Fruit fly (Drosophila melanogaster): ENCODE results near the gene CG15760.

The CG15760 gene

DNA sequence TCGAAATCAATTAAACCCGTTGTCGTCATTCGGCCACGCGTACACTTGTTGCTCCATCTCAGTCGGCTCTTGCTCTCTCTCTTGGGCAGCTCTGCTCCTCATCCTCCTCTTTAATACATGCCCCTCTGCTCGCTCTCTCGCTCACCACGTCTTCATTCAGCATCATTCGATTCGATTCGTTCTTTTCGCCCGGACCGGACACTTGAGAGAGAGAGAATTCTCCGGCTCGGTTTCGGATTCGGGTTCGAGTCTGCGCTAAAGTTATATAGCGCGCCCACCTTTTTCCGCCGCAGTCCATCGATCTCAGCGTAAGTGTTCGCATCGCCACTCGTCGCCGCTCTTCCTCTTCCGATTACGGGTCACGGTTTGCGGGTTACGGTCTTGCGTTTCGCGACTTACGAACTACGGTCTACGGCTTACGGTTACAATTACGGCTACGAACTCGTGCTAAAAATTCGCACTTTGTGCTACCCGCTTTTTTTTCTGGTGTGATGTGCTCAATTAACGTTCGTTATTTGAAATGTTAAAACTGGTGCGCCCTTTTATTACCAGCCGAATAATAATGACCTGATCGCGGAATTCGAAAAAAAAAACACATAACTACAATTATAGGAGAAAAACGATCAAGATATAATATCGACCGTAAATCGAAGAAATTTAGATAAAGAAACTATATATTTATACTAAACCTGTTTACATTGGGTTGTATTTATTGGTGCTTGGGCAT lies 27.4 kb upstream of the CG15760 start (continued):
- peak; percentile 81; the same call in 1 of the 3 replicates for TF ChIP-seq CG2199 (GFP tag; IDR thresholded peaks at IDR 0.05)
- no peak for TF ChIP-seq Mad (GFP tag; optimal IDR thresholded peaks at IDR 0.05)
- TF ChIP-seq kah (GFP tag; optimal IDR thresholded peaks at IDR 0.05) = peak; percentile 76
- TF ChIP-seq scrt (GFP tag; optimal IDR thresholded peaks at IDR 0.05) = no peak
- no peak for TF ChIP-seq br (optimal IDR thresholded peaks at IDR 0.05)
- peak in 1 of 2 experiments; percentile 60 for TF ChIP-seq Hr78 (GFP tag; optimal IDR thresholded peaks at IDR 0.05)
- TF ChIP-seq amos (GFP tag; IDR thresholded peaks at IDR 0.05; ENCODE audit: partially characterized antibody) = peak; percentile 29; the same call in 1 of the 2 replicates
- TF ChIP-seq knrl (GFP tag; IDR thresholded peaks at IDR 0.05; ENCODE audit: partially characterized antibody) = no peak
- no peak for TF ChIP-seq Ada2b (GFP tag; IDR thresholded peaks at IDR 0.05)
- peak; percentile 56 for TF ChIP-seq sens (GFP tag)
- TF ChIP-seq CG13287 (GFP tag; IDR thresholded peaks at IDR 0.05; ENCODE audit: partially characterized antibody) = peak; percentile 28; the same call in 1 of the 2 replicates
- peak; percentile 67; the same call in 1 of the 3 replicates for TF ChIP-seq sr (GFP tag; IDR thresholded peaks at IDR 0.05)
- peak; percentile 37; the same call in 1 of the 2 replicates for TF ChIP-seq hbn (GFP tag; IDR thresholded peaks at IDR 0.05; ENCODE audit: partially characterized antibody)
- peak; percentile 20; the same call in 1 of the 2 replicates for TF ChIP-seq CG9932 (GFP tag; IDR thresholded peaks at IDR 0.05)
- peak; percentile 55 for TF ChIP-seq caup (GFP tag; optimal IDR thresholded peaks at IDR 0.05; ENCODE audit: severe bottlenecking)
- peak; percentile 61; the same call in 1 of the 2 replicates for TF ChIP-seq Adf1 (GFP tag; IDR thresholded peaks at IDR 0.05)
- TF ChIP-seq lab (GFP tag; optimal IDR thresholded peaks at IDR 0.05) = peak; percentile 15
- TF ChIP-seq chinmo (GFP tag; IDR thresholded peaks at IDR 0.05; ENCODE audit: partially characterized antibody) = peak; percentile 83; the same call in 1 of the 4 replicates
- TF ChIP-seq CG13894 (tag; optimal IDR thresholded peaks at IDR 0.05) = peak; percentile 66
- TF ChIP-seq CG17328 (GFP tag; IDR thresholded peaks at IDR 0.05) = 0 out of 2 replicates have a peak, but pooled peaks have one; percentile 16
- TF ChIP-seq CG17385 (GFP tag; optimal IDR thresholded peaks at IDR 0.05) = peak; percentile 76
- TF ChIP-seq usp (GFP tag; optimal IDR thresholded peaks at IDR 0.05) = no peak
- 0 out of 2 replicates have a peak, but pooled peaks have one; percentile 31 for TF ChIP-seq vvl (GFP tag; IDR thresholded peaks at IDR 0.05)
- peak; percentile 41; the same call in 1 of the 3 replicates for TF ChIP-seq HLH4C (GFP tag; IDR thresholded peaks at IDR 0.05; ENCODE audit: partially characterized antibody)
- TF ChIP-seq chm (GFP tag; IDR thresholded peaks at IDR 0.05) = 0 out of 2 replicates have a peak, but pooled peaks have one; percentile 43
- peak; percentile 34 for TF ChIP-seq pita (GFP tag; optimal IDR thresholded peaks at IDR 0.05)
- peak; percentile 37 for TF ChIP-seq Scr (GFP tag; IDR thresholded peaks at IDR 0.05; ENCODE audit: partially characterized antibody)
- TF ChIP-seq hb (GFP tag; IDR thresholded peaks at IDR 0.05; ENCODE audit: partially characterized antibody) = no peak
- TF ChIP-seq CG12769 (tag; optimal IDR thresholded peaks at IDR 0.05) = peak; percentile 74
- TF ChIP-seq Ets97D (GFP tag; optimal IDR thresholded peaks at IDR 0.05) = no peak
- TF ChIP-seq CG10565 (GFP tag; optimal IDR thresholded peaks at IDR 0.05) = no peak
- no peak for TF ChIP-seq B-H1 (GFP tag; IDR thresholded peaks at IDR 0.05)
- TF ChIP-seq Bgb (GFP tag; IDR thresholded peaks at IDR 0.05; ENCODE audit: partially characterized antibody) = peak; percentile 44; the same call in 1 of the 2 replicates
- peak; percentile 86 for TF ChIP-seq CG3995 (GFP tag; optimal IDR thresholded peaks at IDR 0.05)
- peak; percentile 69 for TF ChIP-seq ash1 (GFP tag; optimal IDR thresholded peaks at IDR 0.05)
- peak; percentile 50 for TF ChIP-seq nom (GFP tag; optimal IDR thresholded peaks at IDR 0.05)
- peak; percentile 36; the same call in 2 of the 4 replicates for TF ChIP-seq Dll (GFP tag; IDR thresholded peaks at IDR 0.05; ENCODE audit: partially characterized antibody)
- TF ChIP-seq p53 (GFP tag; optimal IDR thresholded peaks at IDR 0.05) = no peak
- TF ChIP-seq Trl (optimal IDR thresholded peaks at IDR 0.05) = peak; percentile 91 to 95
- peak; percentile 34 for TF ChIP-seq Trl (GFP tag; optimal IDR thresholded peaks at IDR 0.05)
- TF ChIP-seq CG34376 (GFP tag; optimal IDR thresholded peaks at IDR 0.05) = peak; percentile 50
- TF ChIP-seq Dbx (GFP tag; IDR thresholded peaks at IDR 0.05) = peak; percentile 46; the same call in 1 of the 3 replicates
- TF ChIP-seq pros (GFP tag; optimal IDR thresholded peaks at IDR 0.05) = peak; percentile 57
- TF ChIP-seq mam (GFP tag; optimal IDR thresholded peaks at IDR 0.05) = no peak
- peak; percentile 48; the same call in 1 of the 2 replicates for TF ChIP-seq CG32532 (GFP tag; IDR thresholded peaks at IDR 0.05)
- peak; percentile 36 for TF ChIP-seq CG7987 (GFP tag; optimal IDR thresholded peaks at IDR 0.05)
- no peak for TF ChIP-seq CG6654 (GFP tag; optimal IDR thresholded peaks at IDR 0.05)
